Fruit fly (Drosophila melanogaster) whole organism, embryonic: ENCODE data around the gene CG2444.

Experiments
- Atf3 ChIP-seq: fragments of 200-800 bp; sonication (Bioruptor generic); optimal IDR thresholded peaks from 3 replicates; lab custom pipeline; 2016; ENCODE audit warnings: missing biosample characterization, missing genetic modification characterization
- Blimp-1 ChIP-seq: fragments of 200-800 bp; sonication (Bioruptor generic); optimal IDR thresholded peaks from 3 replicates; lab custom pipeline; 2018; ENCODE audit warnings: missing biosample characterization, missing genetic modification characterization, mild to moderate bottlenecking, moderate library complexity, missing genetic modification reagents
- C15 ChIP-seq: fragments of 200-800 bp; sonication (Bioruptor generic); IDR thresholded peaks from 3 replicates; pipeline ENCODE4 v1.3.6; 2022; ENCODE audit warnings: missing biosample characterization, missing genetic modification characterization
- CG10147 ChIP-seq: fragments of 200-800 bp; sonication (Bioruptor generic); optimal IDR thresholded peaks from 2 replicates; lab custom pipeline; 2019; ENCODE audit warnings: missing biosample characterization, mild to moderate bottlenecking, missing genetic modification characterization, moderate library complexity
- CG11398 ChIP-seq: fragments of 200-800 bp; sonication (Bioruptor generic); optimal IDR thresholded peaks from 2 replicates; lab custom pipeline; 2016; ENCODE audit warnings: missing biosample characterization, missing genetic modification characterization
- CG12299 ChIP-seq: fragments of 200-800 bp; sonication (Bioruptor generic); optimal IDR thresholded peaks from 2 replicates; lab custom pipeline; 2018; ENCODE audit warnings: missing biosample characterization, mild to moderate bottlenecking, missing genetic modification characterization
- CG12769 ChIP-seq: fragments of 200-800 bp; sonication (Bioruptor generic); optimal IDR thresholded peaks from 2 replicates; lab custom pipeline; 2019; ENCODE audit warnings: missing biosample characterization, mild to moderate bottlenecking, missing genetic modification characterization, moderate library complexity
- CG13894 ChIP-seq: fragments of 200-800 bp; sonication (Bioruptor generic); optimal IDR thresholded peaks from 3 replicates; lab custom pipeline; 2018; ENCODE audit warnings: missing biosample characterization, mild to moderate bottlenecking, missing genetic modification characterization, moderate library complexity
- CG14050 ChIP-seq: fragments of 200-800 bp; sonication (Bioruptor generic); IDR thresholded peaks from 3 replicates; pipeline ENCODE4 v1.3.6; 2022; ENCODE audit warnings: missing biosample characterization, missing genetic modification characterization
- CG15073 ChIP-seq: fragments of 200-800 bp; sonication (Bioruptor generic); optimal IDR thresholded peaks from 2 replicates; lab custom pipeline; 2016; ENCODE audit warnings: missing biosample characterization, missing genetic modification characterization
- CG1603 ChIP-seq: fragments of 200-800 bp; sonication (Bioruptor generic); optimal IDR thresholded peaks from 2 replicates; lab custom pipeline; 2019; ENCODE audit warnings: missing biosample characterization, mild to moderate bottlenecking, missing genetic modification characterization, moderate library complexity
- CG17328 ChIP-seq: fragments of 200-800 bp; sonication (Bioruptor generic); IDR thresholded peaks from 2 replicates; pipeline ENCODE4 v1.3.6; 2022; ENCODE audit warnings: missing biosample characterization, missing genetic modification characterization
- CG2129 ChIP-seq: fragments of 200-800 bp; sonication (Bioruptor generic); IDR thresholded peaks from 2 replicates; pipeline ENCODE4 v1.3.6; 2022; ENCODE audit warnings: missing biosample characterization, missing genetic modification characterization; ENCODE audit not compliant: partially characterized antibody
- CG32532 ChIP-seq: fragments of 200-800 bp; sonication (Bioruptor generic); IDR thresholded peaks from 2 replicates; pipeline ENCODE4 v1.3.6; 2022; ENCODE audit warnings: missing biosample characterization, missing genetic modification characterization
- CG34376 ChIP-seq: fragments of 200-800 bp; sonication (Bioruptor generic); optimal IDR thresholded peaks from 2 replicates; lab custom pipeline; 2018; ENCODE audit warnings: missing biosample characterization, mild to moderate bottlenecking, missing genetic modification characterization
- CG4282 ChIP-seq: fragments of 200-800 bp; sonication (Bioruptor generic); optimal IDR thresholded peaks from 2 replicates; lab custom pipeline; 2016; ENCODE audit warnings: missing biosample characterization, missing genetic modification characterization
- CG4730 ChIP-seq: fragments of 200-800 bp; sonication (Bioruptor generic); IDR thresholded peaks from 2 replicates; pipeline ENCODE4 v1.3.6; 2022; ENCODE audit warnings: missing biosample characterization, missing genetic modification characterization
- CG4820 ChIP-seq: fragments of 200-800 bp; sonication (Bioruptor generic); optimal IDR thresholded peaks from 3 replicates; lab custom pipeline; 2016; ENCODE audit warnings: missing biosample characterization, missing genetic modification characterization
- CG8388 ChIP-seq: fragments of 200-800 bp; sonication (Bioruptor generic); optimal IDR thresholded peaks from 2 replicates; lab custom pipeline; 2019; ENCODE audit warnings: missing biosample characterization, mild to moderate bottlenecking, missing genetic modification characterization, moderate library complexity
- CG9876 ChIP-seq: fragments of 200-800 bp; sonication (Bioruptor generic); optimal IDR thresholded peaks from 2 replicates; lab custom pipeline; 2016; ENCODE audit warnings: missing biosample characterization, missing genetic modification characterization
- D19A ChIP-seq: fragments of 200-800 bp; optimal IDR thresholded peaks from 3 replicates; lab custom pipeline; 2019; ENCODE audit warnings: missing biosample characterization, mild to moderate bottlenecking, missing genetic modification characterization, moderate library complexity
- Lim3 ChIP-seq: fragments of 200-800 bp; sonication (Bioruptor generic); IDR thresholded peaks from 2 replicates; pipeline ENCODE4 v1.3.6; 2022; ENCODE audit warnings: missing biosample characterization, missing genetic modification characterization
- NC2α ChIP-seq: fragments of 200-800 bp; sonication (Bioruptor generic); optimal IDR thresholded peaks from 2 replicates; lab custom pipeline; 2016; ENCODE audit warnings: missing biosample characterization, missing genetic modification characterization
- NC2β ChIP-seq: fragments of 200-800 bp; sonication (Bioruptor generic); optimal IDR thresholded peaks from 2 replicates; lab custom pipeline; 2016; ENCODE audit warnings: missing biosample characterization, missing genetic modification characterization
- NfI ChIP-seq: fragments of 200-800 bp; sonication (Bioruptor generic); optimal IDR thresholded peaks from 3 replicates; lab custom pipeline; 2018; ENCODE audit warnings: missing biosample characterization, mild to moderate bottlenecking, missing genetic modification characterization, moderate library complexity
- Pdp1 ChIP-seq, 2 experiments: fragments of 200-800 bp; sonication (Bioruptor generic); optimal IDR thresholded peaks; 3 replicates each; lab custom pipeline; 2016; ENCODE audit warnings: missing biosample characterization in 2 of 2, missing genetic modification characterization in 2 of 2, mild to moderate bottlenecking in 1 of 2, moderate library complexity in 1 of 2
- Taf1 ChIP-seq: fragments of 200-800 bp; sonication (Bioruptor generic); IDR thresholded peaks from 2 replicates; pipeline ENCODE4 v1.3.6; 2022; ENCODE audit warnings: missing biosample characterization, missing genetic modification characterization
- Vsx1 ChIP-seq: fragments of 200-800 bp; sonication (Bioruptor generic); optimal IDR thresholded peaks from 2 replicates; lab custom pipeline; 2017; ENCODE audit warnings: missing biosample characterization, mild to moderate bottlenecking, missing genetic modification characterization, missing genetic modification reagents
- Xrp1 ChIP-seq: fragments of 200-800 bp; sonication (Bioruptor generic); IDR thresholded peaks from 2 replicates; pipeline ENCODE4 v1.3.6; 2022; ENCODE audit warnings: missing biosample characterization, missing genetic modification characterization
- amos ChIP-seq: fragments of 200-800 bp; sonication (Bioruptor generic); IDR thresholded peaks from 2 replicates; pipeline ENCODE4 v1.3.6; 2022; ENCODE audit warnings: missing biosample characterization, missing genetic modification characterization; ENCODE audit not compliant: partially characterized antibody
- cad ChIP-seq: fragments of >200 bp; optimal IDR thresholded peaks from 2 replicates; lab custom pipeline; 2017; ENCODE audit warnings: missing biosample characterization, missing genetic modification characterization
- corto ChIP-seq: fragments of 200-800 bp; sonication (Bioruptor generic); optimal IDR thresholded peaks from 2 replicates; lab custom pipeline; 2016; ENCODE audit warnings: missing biosample characterization, mild to moderate bottlenecking, missing genetic modification characterization, moderate library complexity
- crp ChIP-seq, 2 experiments: fragments of 200-800 bp; sonication (Bioruptor generic); optimal IDR thresholded peaks; 2 replicates in 1 of 2; 3 replicates in 1 of 2; lab custom pipeline; 2017; ENCODE audit warnings: missing biosample characterization in 2 of 2, missing genetic modification characterization in 2 of 2, mild to moderate bottlenecking in 1 of 2, moderate library complexity in 1 of 2
- dmrt99B ChIP-seq: fragments of 200-800 bp; sonication (Bioruptor generic); optimal IDR thresholded peaks from 2 replicates; lab custom pipeline; 2018; ENCODE audit warnings: missing biosample characterization, mild to moderate bottlenecking, missing genetic modification characterization, moderate library complexity
- dysf ChIP-seq: fragments of 200-800 bp; sonication (Bioruptor generic); IDR thresholded peaks from 3 replicates; pipeline ENCODE4 v1.3.6; 2022; ENCODE audit warnings: missing biosample characterization, missing genetic modification characterization
- esg ChIP-seq: fragments of 200-800 bp; sonication (Bioruptor generic); conservative IDR thresholded peaks from 2 replicates; pipeline ENCODE4 v1.3.6; 2022; ENCODE audit warnings: missing biosample characterization, missing genetic modification characterization
- gce ChIP-seq: fragments of 200-800 bp; sonication (Bioruptor generic); IDR thresholded peaks from 3 replicates; pipeline ENCODE4 v1.3.6; 2022; ENCODE audit warnings: missing biosample characterization, missing genetic modification characterization
- gsb-n ChIP-seq: fragments of 200-800 bp; sonication (Bioruptor generic); optimal IDR thresholded peaks from 3 replicates; lab custom pipeline; 2018; ENCODE audit warnings: missing biosample characterization, mild to moderate bottlenecking, missing genetic modification characterization
- klu ChIP-seq: fragments of 200-800 bp; sonication (Bioruptor generic); IDR thresholded peaks from 2 replicates; pipeline ENCODE4 v1.3.6; 2022; ENCODE audit warnings: missing biosample characterization, missing genetic modification characterization
- lbe ChIP-seq: fragments of 200-800 bp; sonication (Bioruptor generic); optimal IDR thresholded peaks from 2 replicates; lab custom pipeline; 2016; ENCODE audit warnings: missing biosample characterization, mild to moderate bottlenecking, missing genetic modification characterization
- oc ChIP-seq: fragments of 200-800 bp; sonication (Bioruptor generic); optimal IDR thresholded peaks from 2 replicates; lab custom pipeline; 2018; ENCODE audit warnings: missing biosample characterization, mild to moderate bottlenecking, missing genetic modification characterization, moderate library complexity
- prd ChIP-seq, 3 experiments: fragments of >200 bp in 2 of 3; fragments of 200-800 bp in 1 of 3; sonication (Bioruptor generic) in 1 of 3; optimal IDR thresholded peaks in 2 of 3; IDR thresholded peaks in 1 of 3; 2 replicates in 2 of 3; 3 replicates in 1 of 3; pipeline versions ENCODE4 v1.3.6 to Lab custom; 2017 to 2022; ENCODE audit warnings: missing biosample characterization in 1 of 3, missing genetic modification characterization in 1 of 3
- repo ChIP-seq: fragments of 200-800 bp; sonication (Bioruptor generic); optimal IDR thresholded peaks from 2 replicates; lab custom pipeline; 2016; ENCODE audit warnings: missing biosample characterization, missing genetic modification characterization
- ro ChIP-seq: fragments of 200-800 bp; sonication (Bioruptor generic); IDR thresholded peaks from 2 replicates; pipeline ENCODE4 v1.3.6; 2022; ENCODE audit warnings: missing biosample characterization, missing genetic modification characterization
- shn ChIP-seq: fragments of 200-800 bp; sonication (Bioruptor generic); optimal IDR thresholded peaks from 3 replicates; lab custom pipeline; 2016; ENCODE audit warnings: missing biosample characterization, missing genetic modification characterization
- stwl ChIP-seq: fragments of 200-800 bp; sonication (Bioruptor generic); optimal IDR thresholded peaks from 3 replicates; lab custom pipeline; 2018; ENCODE audit warnings: missing biosample characterization, mild to moderate bottlenecking, missing genetic modification characterization, moderate library complexity
- sug ChIP-seq: fragments of 200-800 bp; optimal IDR thresholded peaks from 2 replicates; lab custom pipeline; 2019; ENCODE audit warnings: missing biosample characterization, mild to moderate bottlenecking, missing genetic modification characterization, moderate library complexity
- toy ChIP-seq: fragments of 200-800 bp; sonication (Bioruptor generic); IDR thresholded peaks from 2 replicates; pipeline ENCODE4 v1.3.6; 2022; ENCODE audit warnings: missing biosample characterization, missing genetic modification characterization
- tx ChIP-seq: fragments of 200-800 bp; sonication (Bioruptor generic); optimal IDR thresholded peaks from 2 replicates; lab custom pipeline; 2016; ENCODE audit warnings: missing biosample characterization, missing genetic modification characterization
- wor ChIP-seq: fragments of 200-800 bp; sonication (Bioruptor generic); IDR thresholded peaks from 2 replicates; pipeline ENCODE4 v1.3.6; 2022; ENCODE audit warnings: missing biosample characterization, missing genetic modification characterization

The CG2444 gene

DNA sequence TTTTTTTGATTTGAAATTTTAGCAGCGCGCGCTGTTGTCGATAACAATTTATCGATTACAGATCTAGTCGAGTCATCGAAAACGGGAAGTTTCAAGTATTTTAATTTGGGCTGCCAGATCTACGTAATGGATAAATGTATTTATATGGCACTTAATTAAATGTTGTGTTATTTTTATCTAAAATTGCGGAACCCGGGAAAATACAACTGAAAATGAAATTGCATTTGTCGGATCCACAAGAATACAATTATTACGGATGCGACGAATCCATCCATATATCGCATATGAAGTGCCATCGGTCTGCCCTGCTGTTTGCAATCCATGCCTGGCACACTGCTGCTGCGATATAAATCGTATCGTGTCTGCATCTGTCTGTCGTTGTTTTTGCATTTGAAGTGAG, 15.0 kb upstream of the CG2444 start, which contains the start of gene Tango10 (continued):
- TF ChIP-seq dysf (GFP tag; lab: Robert Waterston, UW) (peak; percentile 50; the same call in 2 of the 3 replicates), CG4730 (GFP tag; lab: Robert Waterston, UW) (no peak), esg (peak; percentile 52; the same call in 1 of the 2 replicates), CG2129 (peak; percentile 59), shn (GFP tag; lab: Kevin White, UChicago) (peak; percentile 19), gsb-n (tag; lab: Kevin White, UChicago) (no peak), CG9876 (GFP tag; lab: Kevin White, UChicago) (peak; percentile 18), CG4820 (GFP tag; lab: Kevin White, UChicago) (peak; percentile 46), Blimp-1 (GFP tag; lab: Kevin White, UChicago) (peak; percentile 62), sug (tag; lab: Kevin White, UChicago) (peak; percentile 53), CG8388 (GFP tag; lab: Kevin White, UChicago) (no peak), CG12769 (tag; lab: Kevin White, UChicago) (no peak), D19A (tag; lab: Kevin White, UChicago) (peak; percentile 12), CG17328 (GFP tag; lab: Robert Waterston, UW) (no peak; the same call in 1 of the 2 replicates), Vsx1 (GFP tag; lab: Kevin White, UChicago) (no peak), NC2β (GFP tag; lab: Kevin White, UChicago) (peak; percentile 46), cad (GFP tag; lab: Kevin White, UChicago) (no peak), CG4282 (GFP tag; lab: Kevin White, UChicago) (peak; percentile 22), corto (no peak), dmrt99B (tag; lab: Kevin White, UChicago) (no peak), crp (GFP tag; optimal IDR thresholded peaks at IDR 0.05; lab: Kevin White, UChicago) (peak in 1 of 2 experiments; percentile 61), CG32532 (peak; percentile 54), prd (optimal IDR thresholded peaks at IDR 0.05; lab: Kevin White, UChicago) (no peak), prd (GFP tag; IDR thresholded peaks at IDR 0.05; lab: Robert Waterston, UW) (peak; percentile 71), Taf1 (GFP tag; lab: Robert Waterston, UW) (0 out of 2 replicates have a peak, but pooled peaks have one; percentile 13), Pdp1 (GFP tag; optimal IDR thresholded peaks at IDR 0.05; lab: Kevin White, UChicago) (peak; percentile 35 to 55), CG14050 (0 out of 3 replicates have a peak, but pooled peaks have one; percentile 11), CG10147 (GFP tag; lab: Kevin White, UChicago) (peak; percentile 47), CG15073 (GFP tag; lab: Kevin White, UChicago) (no peak), repo (GFP tag; lab: Kevin White, UChicago) (peak; percentile 1), ro (no peak), CG1603 (tag; lab: Kevin White, UChicago) (peak; percentile 79), CG13894 (tag; lab: Kevin White, UChicago) (peak; percentile 29), klu (GFP tag; lab: Robert Waterston, UW) (no peak), Xrp1 (GFP tag; lab: Robert Waterston, UW) (peak; percentile 56; the same call in 1 of the 2 replicates), oc (no peak), amos (peak; percentile 83), CG12299 (no peak), NfI (GFP tag; lab: Kevin White, UChicago) (peak; percentile 45), lbe (GFP tag; lab: Kevin White, UChicago) (peak; percentile 18), Atf3 (GFP tag; lab: Kevin White, UChicago) (no peak), wor (GFP tag; lab: Robert Waterston, UW) (peak; percentile 46; the same call in 1 of the 2 replicates), stwl (peak; percentile 44), Lim3 (GFP tag; lab: Robert Waterston, UW) (no peak), CG11398 (GFP tag; lab: Kevin White, UChicago) (no peak), C15 (GFP tag; lab: Robert Waterston, UW) (0 out of 3 replicates have a peak, but pooled peaks have one; percentile 18), NC2α (GFP tag; lab: Kevin White, UChicago) (no peak), tx (GFP tag; lab: Kevin White, UChicago) (peak; percentile 18), CG34376 (GFP tag; lab: Kevin White, UChicago) (peak; percentile 20), toy (GFP tag; lab: Robert Waterston, UW) (no peak), gce (GFP tag; lab: Robert Waterston, UW) (no peak)
